Worm (Caenorhabditis elegans) whole organism, midembryonic: ENCODE results near the gene EEED8.13.
A peak's percentile ranks its signal among the peaks of the same experiment; 100 is the strongest.

Source experiments
- T22C8.4 ChIP-seq: fragments of 200-800 bp; sonication (Bioruptor generic); IDR thresholded peaks from 2 replicates; pipeline ENCODE4 v1.3.6; 2022; ENCODE audit warnings: missing genetic modification characterization, missing compliant biosample characterization
- cog-1 ChIP-seq: sonication (generic microtip); optimal IDR thresholded peaks from 2 replicates; lab custom pipeline; 2016; ENCODE audit warnings: missing genetic modification characterization, missing compliant biosample characterization
- flt-1 ChIP-seq: fragments of 200-800 bp; sonication (Bioruptor generic); IDR thresholded peaks from 2 replicates; pipeline ENCODE4 v1.3.6; 2022; ENCODE audit warnings: missing genetic modification characterization, missing compliant biosample characterization
- klf-2 ChIP-seq: fragments of 200-800 bp; sonication (Bioruptor generic); conservative IDR thresholded peaks from 2 replicates; pipeline ENCODE4 v1.3.6; 2022; ENCODE audit warnings: missing genetic modification reagents, missing genetic modification characterization, missing compliant biosample characterization
- med-1 ChIP-seq: sonication (generic microtip); optimal IDR thresholded peaks from 2 replicates; lab custom pipeline; 2017; ENCODE audit warnings: missing genetic modification characterization, mild to moderate bottlenecking, missing compliant biosample characterization, antibody characterized with exemption, missing genetic modification reagents; ENCODE audit not compliant: insufficient read depth
- ref-1 ChIP-seq: fragments of 200-800 bp; sonication (Bioruptor generic); conservative IDR thresholded peaks from 2 replicates; pipeline ENCODE4 v1.3.6; 2022; ENCODE audit warnings: missing genetic modification reagents, missing genetic modification characterization, missing compliant biosample characterization
- tab-1 ChIP-seq: fragments of 200-800 bp; sonication (Bioruptor generic); IDR thresholded peaks from 2 replicates; pipeline ENCODE4 v1.3.6; 2022; ENCODE audit warnings: missing genetic modification characterization, missing compliant biosample characterization
- ztf-23 ChIP-seq: fragments of 200-800 bp; sonication (Bioruptor generic); IDR thresholded peaks from 2 replicates; pipeline ENCODE4 v1.3.6; 2022; ENCODE audit warnings: missing genetic modification reagents, missing genetic modification characterization, missing compliant biosample characterization
- ztf-29 ChIP-seq: fragments of 200-800 bp; sonication (Bioruptor generic); IDR thresholded peaks from 2 replicates; pipeline ENCODE4 v1.3.6; 2022; ENCODE audit warnings: missing genetic modification reagents, missing genetic modification characterization, missing compliant biosample characterization

Gene EEED8.13

DNA sequence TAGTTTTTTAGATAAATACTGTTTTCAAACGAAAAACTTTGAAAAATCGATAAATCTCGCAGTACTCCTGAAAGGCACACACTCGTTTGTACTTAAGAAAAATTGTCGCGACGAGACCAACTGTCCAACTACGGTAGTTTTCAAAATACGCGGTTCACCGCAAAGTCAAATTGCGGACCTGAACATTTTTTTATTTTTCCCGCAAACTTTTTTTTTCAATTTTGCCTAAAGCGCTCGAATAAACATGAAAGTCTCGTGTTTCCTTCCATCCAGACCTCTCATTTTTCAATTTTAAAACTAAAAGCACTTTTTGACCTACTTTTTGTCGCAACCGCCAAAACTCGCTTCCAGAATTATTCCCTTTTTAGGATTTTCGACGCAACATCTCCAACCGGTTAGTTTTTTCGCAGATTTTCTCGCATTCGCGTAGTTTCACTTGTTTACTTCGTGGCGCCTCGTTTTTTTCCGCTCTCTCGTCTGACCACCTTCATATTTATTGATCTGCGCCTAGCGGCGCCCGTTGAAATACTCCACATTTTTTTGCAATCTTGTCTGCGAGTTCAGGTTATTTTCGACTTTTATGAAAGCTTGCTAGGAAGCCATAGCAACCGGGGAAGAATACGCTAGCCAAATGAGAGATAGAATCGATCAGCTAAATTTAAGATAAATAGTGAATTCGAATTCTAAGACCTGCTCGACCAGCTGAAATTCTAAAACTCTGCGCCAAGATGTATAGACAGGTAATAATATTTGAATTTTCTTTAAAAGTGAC is 34.7 kb downstream of the EEED8.13 start, which contains the start of gene prdx-2:
TSS of gene prdx-2 (plus strand) at position 729 of the 772 bp plus-strand sequence.
- no peak for TF ChIP-seq flt-1
- TF ChIP-seq tab-1 (GFP tag; lab: Robert Waterston, UW): no peak
- TF ChIP-seq T22C8.4: no peak
- TF ChIP-seq ref-1 (GFP tag; lab: Robert Waterston, UW): no peak
- TF ChIP-seq ztf-23 (GFP tag; lab: Robert Waterston, UW): no peak
- TF ChIP-seq klf-2 (GFP tag; lab: Robert Waterston, UW): no peak
- no peak for TF ChIP-seq med-1 (GFP tag; lab: Kevin White, UChicago)
- no peak for TF ChIP-seq cog-1
- no peak for TF ChIP-seq ztf-29

ce11 chrII:5374967-5375366 is 37.4 kb downstream of the EEED8.13 start, which contains the start of gene algn-2:
TSS of gene algn-2 (plus strand) at chrII:5375267.
- TF ChIP-seq ztf-29 (no peak), T22C8.4 (no peak), klf-2 (GFP tag; lab: Robert Waterston, UW) (no peak), ztf-23 (GFP tag; lab: Robert Waterston, UW) (no peak), ref-1 (GFP tag; lab: Robert Waterston, UW) (no peak), med-1 (GFP tag; lab: Kevin White, UChicago) (no peak), flt-1 (no peak), tab-1 (GFP tag; lab: Robert Waterston, UW) (no peak), cog-1 (no peak)

- 0 out of 2 replicates have a peak, but pooled peaks have one; percentile 27 for TF ChIP-seq ztf-29
- no peak for TF ChIP-seq T22C8.4
- TF ChIP-seq cog-1: peak; percentile 47
- TF ChIP-seq klf-2 (GFP tag; lab: Robert Waterston, UW): no peak
- TF ChIP-seq ref-1 (GFP tag; lab: Robert Waterston, UW): no peak
- peak; percentile 62; the same call in 1 of the 2 replicates for TF ChIP-seq ztf-23 (GFP tag; lab: Robert Waterston, UW)
- TF ChIP-seq flt-1: peak; percentile 71
- no peak for TF ChIP-seq tab-1 (GFP tag; lab: Robert Waterston, UW)
- no peak for TF ChIP-seq med-1 (GFP tag; lab: Kevin White, UChicago)
Measured at ce11 chrII:5373275-5374047, 38.9 kb downstream of the EEED8.13 start, which contains the start of the genes agt-2 and F09E5.3. TSS of gene agt-2 (minus strand) at chrII:5373827. TSS of gene F09E5.3 (plus strand) at chrII:5373997.

- no peak for TF ChIP-seq T22C8.4
- no peak for TF ChIP-seq flt-1
- no peak for TF ChIP-seq cog-1
- no peak for TF ChIP-seq ztf-23 (GFP tag; lab: Robert Waterston, UW)
- no peak for TF ChIP-seq ref-1 (GFP tag; lab: Robert Waterston, UW)
- no peak for TF ChIP-seq ztf-29
- no peak for TF ChIP-seq klf-2 (GFP tag; lab: Robert Waterston, UW)
- no peak for TF ChIP-seq tab-1 (GFP tag; lab: Robert Waterston, UW)
- no peak for TF ChIP-seq med-1 (GFP tag; lab: Kevin White, UChicago)
Measured at ce11 chrII:5370641-5371040, 41.7 kb downstream of the EEED8.13 start, which contains the start of gene F09E5.12. TSS of gene F09E5.12 (minus strand) at chrII:5370741.

ce11 chrII:5365645-5366044 is 46.7 kb downstream of the EEED8.13 start, which contains the start of gene F09E5.16:
TSS of gene F09E5.16 (minus strand) at chrII:5365745.
- TF ChIP-seq ztf-29 (no peak), ztf-23 (GFP tag; lab: Robert Waterston, UW) (no peak), klf-2 (GFP tag; lab: Robert Waterston, UW) (no peak), ref-1 (GFP tag; lab: Robert Waterston, UW) (no peak), med-1 (GFP tag; lab: Kevin White, UChicago) (no peak), tab-1 (GFP tag; lab: Robert Waterston, UW) (no peak), T22C8.4 (no peak), cog-1 (no peak), flt-1 (no peak)

DNA sequence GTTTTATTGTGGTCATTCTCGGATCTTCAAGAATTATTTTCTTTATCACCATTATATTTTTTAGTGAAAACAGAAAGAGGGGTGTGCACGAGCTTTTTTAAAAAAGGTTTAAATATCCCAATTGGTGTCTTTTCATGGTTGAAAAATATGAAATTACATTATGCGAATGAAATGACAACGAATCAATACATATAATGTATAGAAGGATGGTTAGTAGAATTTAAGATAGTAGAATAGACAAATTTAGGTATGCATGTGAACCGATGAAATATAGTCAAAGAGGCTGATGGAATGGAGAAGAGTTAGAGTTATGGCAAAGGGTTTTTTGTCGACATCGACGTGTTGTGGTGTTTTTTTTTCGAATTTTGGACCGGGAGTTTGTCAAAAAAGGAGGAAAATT is 47.9 kb downstream of the EEED8.13 start:
- TF ChIP-seq ztf-23 (GFP tag; lab: Robert Waterston, UW) (no peak), klf-2 (GFP tag; lab: Robert Waterston, UW) (no peak), T22C8.4 (no peak)
